Worm (Caenorhabditis elegans) whole organism, L4 larva: ENCODE data around the gene T04F3.1.

Experiments
- F10B5.3 ChIP-seq: sonication (generic microtip); optimal IDR thresholded peaks from 2 replicates; lab custom pipeline; 2016; ENCODE audit warnings: mild to moderate bottlenecking, missing genetic modification characterization, missing compliant biosample characterization
- F26F4.8 ChIP-seq: fragments of 200-800 bp; sonication (Bioruptor generic); conservative IDR thresholded peaks from 2 replicates; pipeline ENCODE4 v1.3.6; 2022; ENCODE audit warnings: missing genetic modification characterization, missing compliant biosample characterization
- F44E2.7 ChIP-seq: fragments of 200-800 bp; sonication (Bioruptor generic); IDR thresholded peaks from 2 replicates; pipeline ENCODE4 v2.1.2; 2022; ENCODE audit warnings: missing genetic modification characterization, missing compliant biosample characterization
- F49E8.2 ChIP-seq: sonication (generic microtip); optimal IDR thresholded peaks from 2 replicates; lab custom pipeline; 2016; ENCODE audit warnings: missing compliant biosample characterization, mild to moderate bottlenecking, missing genetic modification characterization, borderline replicate concordance
- R02D3.7 ChIP-seq: fragments of 150-350 bp; sonication (generic microtip); optimal IDR thresholded peaks from 3 replicates; lab custom pipeline; 2014; ENCODE audit warnings: missing biosample characterization, missing genetic modification characterization
- Y5F2A.4 ChIP-seq: fragments of 200-800 bp; sonication (Bioruptor generic); optimal IDR thresholded peaks from 2 replicates; lab custom pipeline; 2018; ENCODE audit warnings: mild to moderate bottlenecking, missing genetic modification characterization, missing compliant biosample characterization
- Y75B8A.6 ChIP-seq: fragments of 200-800 bp; sonication (Bioruptor generic); IDR thresholded peaks from 2 replicates; pipeline ENCODE4 v1.3.6; 2022; ENCODE audit warnings: missing genetic modification reagents, missing genetic modification characterization, missing compliant biosample characterization
- ZK337.2 ChIP-seq: fragments of 200-800 bp; sonication (Bioruptor generic); IDR thresholded peaks from 2 replicates; pipeline ENCODE4 v1.3.6; 2022; ENCODE audit warnings: missing genetic modification reagents, missing genetic modification characterization, missing compliant biosample characterization
- aha-1 ChIP-seq: fragments of 150-350 bp; peaks from one replicate; lab custom pipeline; 2014; ENCODE audit warnings: missing biosample characterization, missing genetic modification characterization
- ama-1 ChIP-seq: fragments of 150-350 bp; optimal IDR thresholded peaks from 2 replicates; lab custom pipeline; 2014; ENCODE audit warnings: inconsistent platforms, mixed read lengths
- ceh-20 ChIP-seq: fragments of 200-800 bp; sonication (Bioruptor generic); IDR thresholded peaks from 2 replicates; pipeline ENCODE4 v1.3.6; 2022; ENCODE audit warnings: missing genetic modification reagents, missing genetic modification characterization, missing compliant biosample characterization
- ceh-32 ChIP-seq: sonication (generic microtip); optimal IDR thresholded peaks from 2 replicates; lab custom pipeline; 2016; ENCODE audit warnings: mild to moderate bottlenecking, missing genetic modification characterization, missing compliant biosample characterization; ENCODE audit not compliant: poor library complexity
- ceh-82 ChIP-seq: sonication (generic microtip); optimal IDR thresholded peaks from 2 replicates; lab custom pipeline; 2017; ENCODE audit warnings: missing biosample characterization, missing genetic modification characterization
- ces-1 ChIP-seq: fragments of 150-350 bp; sonication (generic microtip); optimal IDR thresholded peaks from 4 replicates; lab custom pipeline; 2014; ENCODE audit warnings: missing biosample characterization, missing genetic modification reagents, missing genetic modification characterization
- ctbp-1 ChIP-seq: fragments of 200-800 bp; sonication (Bioruptor generic); IDR thresholded peaks from 2 replicates; pipeline ENCODE4 v1.3.6; 2022; ENCODE audit warnings: missing genetic modification reagents, missing genetic modification characterization, missing compliant biosample characterization
- daf-12 ChIP-seq: fragments of 150-350 bp; optimal IDR thresholded peaks from 2 replicates; lab custom pipeline; 2014; ENCODE audit warnings: missing biosample characterization, missing genetic modification reagents, missing genetic modification characterization
- daf-16 ChIP-seq, 3 experiments: sonication (generic microtip); optimal IDR thresholded peaks; 2 replicates each; lab custom pipeline; 2016 to 2017; ENCODE audit warnings: missing genetic modification characterization in 3 of 3, missing genetic modification reagents in 3 of 3, mild to moderate bottlenecking in 2 of 3, missing compliant biosample characterization in 2 of 3, missing biosample characterization in 1 of 3, moderate library complexity in 1 of 3
- dmd-6 ChIP-seq: fragments of 200-800 bp; sonication (Bioruptor generic); IDR thresholded peaks from 2 replicates; pipeline ENCODE4 v1.3.6; 2022; ENCODE audit warnings: missing genetic modification reagents, missing genetic modification characterization, missing compliant biosample characterization
- dmd-8 ChIP-seq: fragments of 200-800 bp; sonication (Bioruptor generic); IDR thresholded peaks from 2 replicates; pipeline ENCODE4 v1.3.6; 2022; ENCODE audit warnings: missing genetic modification characterization, missing compliant biosample characterization
- egl-27 ChIP-seq: sonication (generic microtip); optimal IDR thresholded peaks from 3 replicates; lab custom pipeline; 2017; ENCODE audit warnings: missing biosample characterization, missing genetic modification reagents, missing genetic modification characterization
- egl-43 ChIP-seq: fragments of 200-800 bp; sonication (Bioruptor generic); IDR thresholded peaks from 2 replicates; pipeline ENCODE4 v1.3.6; 2022; ENCODE audit warnings: missing genetic modification reagents, missing genetic modification characterization, missing compliant biosample characterization
- fkh-10 ChIP-seq: fragments of 150-350 bp; optimal IDR thresholded peaks from 2 replicates; lab custom pipeline; 2014; ENCODE audit warnings: missing biosample characterization, missing genetic modification reagents, missing genetic modification characterization
- fos-1 ChIP-seq: fragments of 150-350 bp; optimal IDR thresholded peaks from 2 replicates; lab custom pipeline; 2014; ENCODE audit warnings: missing biosample characterization, missing genetic modification characterization
- hif-1 ChIP-seq, 2 experiments: sonication (generic microtip); optimal IDR thresholded peaks; 2 replicates each; lab custom pipeline; 2016 to 2017; ENCODE audit warnings: missing compliant biosample characterization in 2 of 2, missing genetic modification characterization in 2 of 2, missing genetic modification reagents in 2 of 2, missing genotype in 2 of 2, mild to moderate bottlenecking in 1 of 2
- hlh-11 ChIP-seq: fragments of 200-800 bp; sonication (Bioruptor generic); optimal IDR thresholded peaks from 2 replicates; lab custom pipeline; 2018; ENCODE audit warnings: mild to moderate bottlenecking, missing genetic modification characterization, missing compliant biosample characterization
- hlh-30 ChIP-seq: sonication (generic microtip); optimal IDR thresholded peaks from 2 replicates; lab custom pipeline; 2017; ENCODE audit warnings: antibody characterized with exemption, mild to moderate bottlenecking, missing genetic modification characterization, missing compliant biosample characterization; ENCODE audit not compliant: insufficient read depth
- jun-1 ChIP-seq: fragments of 150-350 bp; optimal IDR thresholded peaks from 2 replicates; lab custom pipeline; 2014; ENCODE audit warnings: missing biosample characterization, missing genetic modification reagents, missing genetic modification characterization
- lin-38 ChIP-seq: fragments of 200-800 bp; sonication (Bioruptor generic); IDR thresholded peaks from 2 replicates; pipeline ENCODE4 v1.3.6; 2022; ENCODE audit warnings: missing genetic modification reagents, missing genetic modification characterization, missing compliant biosample characterization
- lir-3 ChIP-seq: sonication (generic microtip); optimal IDR thresholded peaks from 2 replicates; lab custom pipeline; 2016; ENCODE audit warnings: mild to moderate bottlenecking, missing genetic modification characterization, missing compliant biosample characterization
- mdt-29 ChIP-seq: fragments of 200-800 bp; sonication (Bioruptor generic); IDR thresholded peaks from 2 replicates; pipeline ENCODE4 v1.3.6; 2022; ENCODE audit warnings: missing genetic modification reagents, missing genetic modification characterization, missing compliant biosample characterization
- mep-1 ChIP-seq: fragments of 150-350 bp; sonication (generic microtip); optimal IDR thresholded peaks from 3 replicates; lab custom pipeline; 2014; ENCODE audit warnings: missing biosample characterization, missing genetic modification characterization
- mes-2 ChIP-seq: sonication (generic microtip); optimal IDR thresholded peaks from 2 replicates; lab custom pipeline; 2016; ENCODE audit warnings: missing genotype, mild to moderate bottlenecking, missing genetic modification characterization, missing compliant biosample characterization; ENCODE audit not compliant: poor library complexity, severe bottlenecking
- mxl-3 ChIP-seq: fragments of 200-800 bp; sonication (Bioruptor generic); optimal IDR thresholded peaks from 2 replicates; lab custom pipeline; 2018; ENCODE audit warnings: mild to moderate bottlenecking, missing genetic modification characterization, missing compliant biosample characterization
- nhr-11 ChIP-seq: fragments of 150-350 bp; optimal IDR thresholded peaks from 2 replicates; lab custom pipeline; 2014; ENCODE audit warnings: missing biosample characterization, missing genetic modification characterization
- nhr-111 ChIP-seq: fragments of 200-800 bp; sonication (Bioruptor generic); optimal IDR thresholded peaks from 2 replicates; lab custom pipeline; 2018; ENCODE audit warnings: mild to moderate bottlenecking, missing genetic modification characterization, missing compliant biosample characterization
- nhr-28 ChIP-seq: fragments of 150-350 bp; optimal IDR thresholded peaks from 2 replicates; lab custom pipeline; 2014; ENCODE audit warnings: missing biosample characterization, missing genetic modification characterization
- nhr-42 ChIP-seq: fragments of 200-800 bp; sonication (Bioruptor generic); IDR thresholded peaks from 2 replicates; pipeline ENCODE4 v1.3.6; 2022; ENCODE audit warnings: missing genetic modification characterization, missing compliant biosample characterization
- nhr-48 ChIP-seq: sonication (generic microtip); optimal IDR thresholded peaks from 2 replicates; lab custom pipeline; 2016; ENCODE audit warnings: mild to moderate bottlenecking, missing genetic modification characterization, missing compliant biosample characterization
- nhr-6 ChIP-seq: fragments of 150-350 bp; optimal IDR thresholded peaks from 2 replicates; lab custom pipeline; 2014; ENCODE audit warnings: missing biosample characterization, missing genetic modification characterization
- nhr-77 ChIP-seq: fragments of 150-350 bp; optimal IDR thresholded peaks from 2 replicates; lab custom pipeline; 2014; ENCODE audit warnings: missing biosample characterization, missing genetic modification characterization
- pha-4 ChIP-seq, 2 experiments: fragments of 150-350 bp in 1 of 2; fragments of 200-800 bp in 1 of 2; sonication (Bioruptor generic) in 1 of 2; IDR thresholded peaks in 1 of 2; optimal IDR thresholded peaks in 1 of 2; 2 replicates each; pipeline versions ENCODE4 v1.3.6 to Lab custom; 2014 to 2022; ENCODE audit warnings: missing genetic modification characterization in 2 of 2, missing genetic modification reagents in 2 of 2, missing biosample characterization in 1 of 2, missing compliant biosample characterization in 1 of 2
- php-3 ChIP-seq: fragments of 200-800 bp; sonication (Bioruptor generic); IDR thresholded peaks from 2 replicates; pipeline ENCODE4 v1.3.6; 2022; ENCODE audit warnings: missing genetic modification reagents, missing genetic modification characterization, missing compliant biosample characterization
- pqm-1 ChIP-seq: sonication (generic microtip); optimal IDR thresholded peaks from 2 replicates; lab custom pipeline; 2017; ENCODE audit warnings: missing biosample characterization, missing genetic modification characterization
- saeg-2 ChIP-seq: fragments of 200-800 bp; sonication (Bioruptor generic); IDR thresholded peaks from 2 replicates; pipeline ENCODE4 v1.3.6; 2022; ENCODE audit warnings: missing genetic modification reagents, missing genetic modification characterization, missing compliant biosample characterization
- snpc-1.2 ChIP-seq: fragments of 200-800 bp; sonication (Bioruptor generic); IDR thresholded peaks from 2 replicates; pipeline ENCODE4 v1.3.6; 2022; ENCODE audit warnings: missing genetic modification reagents, missing genetic modification characterization, missing compliant biosample characterization
- tag-97 ChIP-seq: fragments of 200-800 bp; sonication (Bioruptor generic); IDR thresholded peaks from 2 replicates; pipeline ENCODE4 v1.3.6; 2022; ENCODE audit warnings: missing genetic modification characterization, missing compliant biosample characterization
- unc-62 ChIP-seq, 3 experiments: fragments of 150-350 bp in 1 of 3; sonication (generic microtip); optimal IDR thresholded peaks in 2 of 3; peaks in 1 of 3; 1 replicate in 1 of 3; 2 replicates in 2 of 3; lab custom pipeline; 2014 to 2017; ENCODE audit warnings: missing biosample characterization in 3 of 3, missing genetic modification characterization in 3 of 3, missing genetic modification reagents in 3 of 3, missing genotype in 1 of 3
- zfp-2 ChIP-seq: sonication (generic microtip); optimal IDR thresholded peaks from 2 replicates; lab custom pipeline; 2016; ENCODE audit warnings: mild to moderate bottlenecking, missing genetic modification characterization, missing compliant biosample characterization

T04F3.1 gene

DNA sequence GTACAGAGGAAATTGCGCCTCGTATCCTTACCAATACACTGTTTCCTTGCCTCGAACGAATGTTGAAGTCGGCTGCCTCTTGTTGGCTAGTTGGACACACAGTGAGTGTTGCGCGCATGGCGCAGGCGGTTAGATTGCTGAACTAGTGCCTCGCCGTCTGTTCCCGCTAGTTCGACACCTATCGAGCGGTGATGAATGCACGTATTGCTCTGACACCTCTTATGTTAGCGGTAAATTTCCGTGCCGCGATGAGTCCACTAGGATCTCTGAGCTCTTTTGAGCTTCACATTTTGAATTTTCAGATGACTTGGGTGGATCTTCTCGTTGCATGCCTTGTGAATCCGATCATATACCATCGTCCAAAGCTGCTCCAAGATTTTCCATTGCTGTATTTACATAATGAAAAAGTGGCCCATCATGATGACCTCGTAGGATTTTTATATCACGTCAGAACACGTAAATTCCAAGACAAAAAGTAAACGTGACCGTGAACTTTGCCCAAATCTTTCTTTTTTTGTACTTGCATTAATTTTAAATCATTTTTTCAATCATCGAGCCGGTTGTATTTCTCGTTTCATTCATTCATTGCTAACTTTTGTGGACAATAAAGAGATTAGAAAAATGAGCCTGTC, 43.1 kb downstream of the T04F3.1 start, which contains the start of gene F55A11.11:
Gene F55A11.11 (plus strand): TSS at position 341 of the 632 bp plus-strand sequence.
- TF ChIP-seq Y5F2A.4 (GFP tag; lab: Kevin White, UChicago) (peak; percentile 93), egl-43 (GFP tag; lab: Robert Waterston, UW) (peak; percentile 99), tag-97 (GFP tag; lab: Robert Waterston, UW) (no peak), lir-3 (tag; lab: Kevin White, UChicago) (peak; percentile 83), hlh-11 (peak; percentile 73), fos-1 (tag; lab: Kevin White, UChicago) (no peak), R02D3.7 (tag; lab: Kevin White, UChicago) (peak; percentile 38), aha-1 (tag; lab: Kevin White, UChicago) (peak; percentile 99), nhr-28 (tag; lab: Kevin White, UChicago) (peak; percentile 50), Y75B8A.6 (GFP tag; lab: Robert Waterston, UW) (peak; percentile 82), unc-62 (GFP tag; optimal IDR thresholded peaks at IDR 0.05 in 1 of 2; lab: Kevin White, UChicago) (peak in 1 of 2 experiments; percentile 95), unc-62 (tag; optimal IDR thresholded peaks at IDR 0.05; lab: Kevin White, UChicago) (no peak), dmd-6 (GFP tag; lab: Robert Waterston, UW) (peak; percentile 75), nhr-77 (peak; percentile 12), ces-1 (no peak), saeg-2 (GFP tag; lab: Robert Waterston, UW) (peak; percentile 91), F44E2.7 (peak; percentile 98), zfp-2 (tag; lab: Kevin White, UChicago) (peak; percentile 66), fkh-10 (GFP tag; lab: Kevin White, UChicago) (no peak), ctbp-1 (GFP tag; lab: Robert Waterston, UW) (peak; percentile 95), mep-1 (tag; lab: Kevin White, UChicago) (peak; percentile 83), ceh-20 (GFP tag; lab: Robert Waterston, UW) (peak; percentile 90), mes-2 (tag; lab: Kevin White, UChicago) (peak; percentile 80), hif-1 (tag; optimal IDR thresholded peaks at IDR 0.05; lab: Kevin White, UChicago) (peak; percentile 57 to 80), nhr-42 (GFP tag; lab: Robert Waterston, UW) (peak; percentile 91), F49E8.2 (tag; lab: Kevin White, UChicago) (peak; percentile 87), lin-38 (GFP tag; lab: Robert Waterston, UW) (peak; percentile 87), dmd-8 (GFP tag; lab: Robert Waterston, UW) (peak; percentile 98; the same call in 1 of the 2 replicates), pqm-1 (tag; lab: Kevin White, UChicago) (no peak), mdt-29 (GFP tag; lab: Robert Waterston, UW) (peak; percentile 88), egl-27 (no peak), hlh-30 (tag; lab: Kevin White, UChicago) (peak; percentile 64), snpc-1.2 (peak; percentile 92), F10B5.3 (tag; lab: Kevin White, UChicago) (peak; percentile 76), ZK337.2 (GFP tag; lab: Robert Waterston, UW) (peak; percentile 91), jun-1 (tag; lab: Kevin White, UChicago) (peak; percentile 14), ama-1 (lab: Kevin White, UChicago) (peak; percentile 65), ceh-82 (tag; lab: Kevin White, UChicago) (no peak), daf-16 (GFP tag; optimal IDR thresholded peaks at IDR 0.05; lab: Kevin White, UChicago) (peak; percentile 77 to 97), daf-16 (tag; optimal IDR thresholded peaks at IDR 0.05; lab: Kevin White, UChicago) (peak; percentile 71), nhr-6 (peak; percentile 22), ceh-32 (tag; lab: Kevin White, UChicago) (peak; percentile 56), daf-12 (tag; lab: Kevin White, UChicago) (no peak), F26F4.8 (GFP tag; lab: Robert Waterston, UW) (peak; percentile 98), nhr-11 (tag; lab: Kevin White, UChicago) (peak; percentile 58), nhr-48 (peak; percentile 80), pha-4 (GFP tag; IDR thresholded peaks at IDR 0.05; lab: Robert Waterston, UW) (peak; percentile 97), pha-4 (tag; optimal IDR thresholded peaks at IDR 0.05; lab: Kevin White, UChicago) (no peak), nhr-111 (GFP tag; lab: Kevin White, UChicago) (peak; percentile 90), php-3 (GFP tag; lab: Robert Waterston, UW) (peak; percentile 93), mxl-3 (GFP tag; lab: Kevin White, UChicago) (peak; percentile 87)
